Worm (Caenorhabditis elegans) whole organism, mixed stage, embryonic: ENCODE measurements around the gene fbxa-94.

Experiments used
- flh-1 ChIP-seq: fragments of 200-800 bp; sonication (Bioruptor generic); optimal IDR thresholded peaks from 2 replicates; lab custom pipeline; 2018; ENCODE audit warnings: mild to moderate bottlenecking, missing genetic modification characterization, moderate library complexity, missing compliant biosample characterization
- nhr-237 ChIP-seq: fragments of 150-350 bp; optimal IDR thresholded peaks from 2 replicates; lab custom pipeline; 2014; ENCODE audit warnings: missing biosample characterization, missing genetic modification characterization
- sptf-1 ChIP-seq: sonication (generic microtip); optimal IDR thresholded peaks from 2 replicates; lab custom pipeline; 2017; ENCODE audit warnings: mild to moderate bottlenecking, missing genetic modification characterization, moderate library complexity, missing compliant biosample characterization

- no peak for TF ChIP-seq flh-1 (GFP tag; lab: Kevin White, UChicago)
- peak; percentile 69 for TF ChIP-seq sptf-1
- no peak for TF ChIP-seq nhr-237 (tag; lab: Kevin White, UChicago)
These were observed 18.8 kb upstream of the fbxa-94 start for ce11 chrV:15553869-15554268.
